Fruit fly (Drosophila melanogaster) whole organism, embryonic: ENCODE results near the gene CG15365.

Source experiments
- CG10654 ChIP-seq: fragments of 200-800 bp; sonication (Bioruptor generic); optimal IDR thresholded peaks from 2 replicates; lab custom pipeline; 2016; ENCODE audit warnings: missing biosample characterization, missing genetic modification characterization
- CG11456 ChIP-seq: fragments of 200-800 bp; sonication (Bioruptor generic); IDR thresholded peaks from 3 replicates; pipeline ENCODE4 v1.3.6; 2022; ENCODE audit warnings: missing biosample characterization, missing genetic modification characterization
- CG11723 ChIP-seq: fragments of 200-800 bp; sonication (Bioruptor generic); optimal IDR thresholded peaks from 2 replicates; lab custom pipeline; 2017; ENCODE audit warnings: missing biosample characterization, mild to moderate bottlenecking, missing genetic modification characterization
- CG12071 ChIP-seq: fragments of 200-800 bp; sonication (Bioruptor generic); optimal IDR thresholded peaks from 3 replicates; lab custom pipeline; 2018; ENCODE audit warnings: missing biosample characterization, mild to moderate bottlenecking, missing genetic modification characterization
- CG1233 ChIP-seq: fragments of 200-800 bp; sonication (Bioruptor generic); optimal IDR thresholded peaks from 4 replicates; lab custom pipeline; 2018; ENCODE audit warnings: missing biosample characterization, mild to moderate bottlenecking, missing genetic modification characterization
- CG15073 ChIP-seq: fragments of 200-800 bp; sonication (Bioruptor generic); optimal IDR thresholded peaks from 2 replicates; lab custom pipeline; 2016; ENCODE audit warnings: missing biosample characterization, missing genetic modification characterization
- CG1647 ChIP-seq: fragments of 200-800 bp; sonication (Bioruptor generic); optimal IDR thresholded peaks from 3 replicates; lab custom pipeline; 2016; ENCODE audit warnings: missing biosample characterization, missing genetic modification characterization
- CG17802 ChIP-seq: fragments of 200-800 bp; sonication (Bioruptor generic); optimal IDR thresholded peaks from 2 replicates; lab custom pipeline; 2018; ENCODE audit warnings: missing biosample characterization, mild to moderate bottlenecking, missing genetic modification characterization, moderate library complexity
- CG18476 ChIP-seq: fragments of 200-800 bp; sonication (Bioruptor generic); optimal IDR thresholded peaks from 2 replicates; lab custom pipeline; 2016; ENCODE audit warnings: missing biosample characterization, mild to moderate bottlenecking, missing genetic modification characterization
- CG2199 ChIP-seq: fragments of 200-800 bp; sonication (Bioruptor generic); IDR thresholded peaks from 3 replicates; pipeline ENCODE4 v1.3.6; 2022; ENCODE audit warnings: missing biosample characterization, missing genetic modification characterization
- CG32532 ChIP-seq: fragments of 200-800 bp; sonication (Bioruptor generic); IDR thresholded peaks from 2 replicates; pipeline ENCODE4 v1.3.6; 2022; ENCODE audit warnings: missing biosample characterization, missing genetic modification characterization
- CG5245 ChIP-seq: fragments of 200-800 bp; sonication (Bioruptor generic); optimal IDR thresholded peaks from 3 replicates; lab custom pipeline; 2016; ENCODE audit warnings: missing biosample characterization, missing genetic modification characterization
- CG6254 ChIP-seq: fragments of 200-800 bp; sonication (Bioruptor generic); optimal IDR thresholded peaks from 3 replicates; lab custom pipeline; 2017; ENCODE audit warnings: mild to moderate bottlenecking, missing biosample characterization, missing genetic modification reagents, missing genetic modification characterization
- CG6683 ChIP-seq: fragments of 200-800 bp; sonication (Bioruptor generic); optimal IDR thresholded peaks from 2 replicates; lab custom pipeline; 2017; ENCODE audit warnings: missing biosample characterization, mild to moderate bottlenecking, missing genetic modification characterization, missing genetic modification reagents
- CG6791 ChIP-seq: fragments of 200-800 bp; sonication (Bioruptor generic); IDR thresholded peaks from 3 replicates; pipeline ENCODE4 v1.3.6; 2022; ENCODE audit warnings: missing biosample characterization, missing genetic modification characterization; ENCODE audit not compliant: partially characterized antibody
- CG7372 ChIP-seq: fragments of 200-800 bp; sonication (Bioruptor generic); IDR thresholded peaks from 2 replicates; pipeline ENCODE4 v1.3.6; 2022; ENCODE audit warnings: missing biosample characterization, missing genetic modification characterization
- CG7839 ChIP-seq: fragments of 200-800 bp; sonication (Bioruptor generic); optimal IDR thresholded peaks from 3 replicates; lab custom pipeline; 2018; ENCODE audit warnings: missing biosample characterization, mild to moderate bottlenecking, missing genetic modification characterization, moderate library complexity
- CG7928 ChIP-seq: fragments of 200-800 bp; sonication (Bioruptor generic); optimal IDR thresholded peaks from 2 replicates; lab custom pipeline; 2017; ENCODE audit warnings: missing biosample characterization, mild to moderate bottlenecking, missing genetic modification characterization
- CG9215 ChIP-seq: fragments of 200-800 bp; sonication (Bioruptor generic); IDR thresholded peaks from 2 replicates; pipeline ENCODE4 v1.3.6; 2022; ENCODE audit warnings: missing biosample characterization, missing genetic modification characterization
- CoRest ChIP-seq: fragments of 200-800 bp; sonication (Bioruptor generic); optimal IDR thresholded peaks from 3 replicates; lab custom pipeline; 2018; ENCODE audit warnings: missing biosample characterization, mild to moderate bottlenecking, missing genetic modification characterization, moderate library complexity
- Doc3 ChIP-seq: fragments of 200-800 bp; sonication (Bioruptor generic); IDR thresholded peaks from 3 replicates; pipeline ENCODE4 v1.3.6; 2022; ENCODE audit warnings: missing biosample characterization, missing genetic modification characterization; ENCODE audit not compliant: partially characterized antibody
- Fer2 ChIP-seq: fragments of 200-800 bp; sonication (Bioruptor generic); optimal IDR thresholded peaks from 2 replicates; lab custom pipeline; 2018; ENCODE audit warnings: missing biosample characterization, mild to moderate bottlenecking, missing genetic modification characterization, moderate library complexity
- Hr78 ChIP-seq, 2 experiments: fragments of 200-800 bp in 1 of 2; fragments of >200 bp in 1 of 2; sonication (Bioruptor generic) in 1 of 2; optimal IDR thresholded peaks; 2 replicates each; lab custom pipeline; 2017 to 2019; ENCODE audit warnings: missing biosample characterization in 2 of 2, missing genetic modification characterization in 2 of 2, mild to moderate bottlenecking in 1 of 2, moderate library complexity in 1 of 2
- MBD-R2 ChIP-seq: fragments of 200-800 bp; sonication (Bioruptor generic); IDR thresholded peaks from 2 replicates; pipeline ENCODE4 v1.3.6; 2022; ENCODE audit warnings: missing biosample characterization, missing genetic modification characterization
- NC2α ChIP-seq: fragments of 200-800 bp; sonication (Bioruptor generic); optimal IDR thresholded peaks from 2 replicates; lab custom pipeline; 2016; ENCODE audit warnings: missing biosample characterization, missing genetic modification characterization
- NfI ChIP-seq: fragments of 200-800 bp; sonication (Bioruptor generic); optimal IDR thresholded peaks from 3 replicates; lab custom pipeline; 2018; ENCODE audit warnings: missing biosample characterization, mild to moderate bottlenecking, missing genetic modification characterization, moderate library complexity
- Oaz ChIP-seq: fragments of 200-800 bp; sonication (Bioruptor generic); IDR thresholded peaks from 2 replicates; pipeline ENCODE4 v1.3.6; 2022; ENCODE audit warnings: missing biosample characterization, missing genetic modification characterization
- Optix ChIP-seq: fragments of 200-800 bp; sonication (Bioruptor generic); IDR thresholded peaks from 3 replicates; pipeline ENCODE4 v1.3.6; 2022; ENCODE audit warnings: missing biosample characterization, missing genetic modification characterization
- PHDP ChIP-seq: fragments of 200-800 bp; sonication (Bioruptor generic); optimal IDR thresholded peaks from 3 replicates; lab custom pipeline; 2018; ENCODE audit warnings: missing biosample characterization, mild to moderate bottlenecking, missing genetic modification characterization, moderate library complexity
- Six4 ChIP-seq: fragments of 200-800 bp; sonication (Bioruptor generic); optimal IDR thresholded peaks from 2 replicates; lab custom pipeline; 2016; ENCODE audit warnings: missing biosample characterization, missing genetic modification characterization
- Trl ChIP-seq, 3 experiments: fragments of >200 bp in 2 of 3; fragments of 200-800 bp in 1 of 3; sonication (Bioruptor generic) in 1 of 3; optimal IDR thresholded peaks; 2 replicates in 1 of 3; 3 replicates in 2 of 3; lab custom pipeline; 2016 to 2017; ENCODE audit warnings: missing biosample characterization in 1 of 3, missing genetic modification characterization in 1 of 3
- YL-1 ChIP-seq: fragments of 200-800 bp; sonication (Bioruptor generic); optimal IDR thresholded peaks from 3 replicates; lab custom pipeline; 2017; ENCODE audit warnings: missing biosample characterization, mild to moderate bottlenecking, missing genetic modification characterization
- ara ChIP-seq: fragments of 200-800 bp; sonication (Bioruptor generic); IDR thresholded peaks from 2 replicates; pipeline ENCODE4 v1.3.6; 2022; ENCODE audit warnings: missing biosample characterization, missing genetic modification characterization
- caup ChIP-seq: fragments of 200-800 bp; sonication (Bioruptor generic); optimal IDR thresholded peaks from 3 replicates; lab custom pipeline; 2017; ENCODE audit warnings: missing biosample characterization, mild to moderate bottlenecking, missing genetic modification characterization, moderate library complexity; ENCODE audit not compliant: severe bottlenecking
- corto ChIP-seq: fragments of 200-800 bp; sonication (Bioruptor generic); optimal IDR thresholded peaks from 2 replicates; lab custom pipeline; 2016; ENCODE audit warnings: missing biosample characterization, mild to moderate bottlenecking, missing genetic modification characterization, moderate library complexity
- crol ChIP-seq: fragments of 200-800 bp; sonication (Bioruptor generic); IDR thresholded peaks from 2 replicates; pipeline ENCODE4 v1.3.6; 2022; ENCODE audit warnings: missing biosample characterization, missing genetic modification characterization
- gsb ChIP-seq: fragments of 200-800 bp; sonication (Bioruptor generic); IDR thresholded peaks from 2 replicates; pipeline ENCODE4 v1.3.6; 2022; ENCODE audit warnings: missing biosample characterization, missing genetic modification characterization
- mld ChIP-seq: fragments of 200-800 bp; sonication (Bioruptor generic); IDR thresholded peaks from 3 replicates; pipeline ENCODE4 v1.3.6; 2022; ENCODE audit warnings: missing biosample characterization, missing genetic modification characterization; ENCODE audit not compliant: partially characterized antibody
- nom ChIP-seq: fragments of 200-800 bp; sonication (Bioruptor generic); optimal IDR thresholded peaks from 2 replicates; lab custom pipeline; 2017; ENCODE audit warnings: missing biosample characterization, missing genetic modification characterization, mild to moderate bottlenecking, moderate library complexity, missing genetic modification reagents
- oc ChIP-seq: fragments of 200-800 bp; sonication (Bioruptor generic); optimal IDR thresholded peaks from 2 replicates; lab custom pipeline; 2018; ENCODE audit warnings: missing biosample characterization, mild to moderate bottlenecking, missing genetic modification characterization, moderate library complexity
- pan ChIP-seq, 4 experiments: fragments of >200 bp in 3 of 4; fragments of 200-800 bp in 1 of 4; sonication (Bioruptor generic) in 1 of 4; optimal IDR thresholded peaks in 3 of 4; IDR thresholded peaks in 1 of 4; 2 replicates each; pipeline versions ENCODE4 v1.3.6 to Lab custom; 2017 to 2022; ENCODE audit warnings: missing biosample characterization in 2 of 4, missing genetic modification characterization in 2 of 4, mixed read lengths in 1 of 4
- pb ChIP-seq: fragments of 200-800 bp; sonication (Bioruptor generic); optimal IDR thresholded peaks from 3 replicates; lab custom pipeline; 2016; ENCODE audit warnings: missing biosample characterization, missing genetic modification characterization
- ranshi ChIP-seq: fragments of 200-800 bp; sonication (Bioruptor generic); IDR thresholded peaks from 2 replicates; pipeline ENCODE4 v1.3.6; 2022; ENCODE audit warnings: missing biosample characterization, missing genetic modification characterization
- slp2 ChIP-seq: fragments of 200-800 bp; sonication (Bioruptor generic); optimal IDR thresholded peaks from 2 replicates; lab custom pipeline; 2016; ENCODE audit warnings: missing biosample characterization, missing genetic modification characterization
- tio ChIP-seq: fragments of 200-800 bp; sonication (Bioruptor generic); optimal IDR thresholded peaks from 2 replicates; lab custom pipeline; 2017; ENCODE audit warnings: missing biosample characterization, missing genetic modification characterization, inconsistent platforms
- tx ChIP-seq: fragments of 200-800 bp; sonication (Bioruptor generic); optimal IDR thresholded peaks from 2 replicates; lab custom pipeline; 2016; ENCODE audit warnings: missing biosample characterization, missing genetic modification characterization
- vnd ChIP-seq: fragments of 200-800 bp; sonication (Bioruptor generic); IDR thresholded peaks from 3 replicates; pipeline ENCODE4 v1.3.6; 2022; ENCODE audit warnings: missing biosample characterization, missing genetic modification characterization; ENCODE audit not compliant: partially characterized antibody
- wdn ChIP-seq: fragments of 200-800 bp; sonication (Bioruptor generic); IDR thresholded peaks from 2 replicates; pipeline ENCODE4 v1.3.6; 2022; ENCODE audit warnings: missing biosample characterization, missing genetic modification characterization
- zfh2 ChIP-seq: fragments of 200-800 bp; sonication (Bioruptor generic); optimal IDR thresholded peaks from 2 replicates; lab custom pipeline; 2016; ENCODE audit warnings: missing biosample characterization, missing genetic modification characterization

Gene CG15365

dm6 chrX:9060078-9060477 is 7.7 kb downstream of the CG15365 start (continued):
- peak; percentile 57 for TF ChIP-seq caup (GFP tag; lab: Kevin White, UChicago)
- TF ChIP-seq Optix (GFP tag; lab: Robert Waterston, UW) = 0 out of 3 replicates have a peak, but pooled peaks have one; percentile 36
- TF ChIP-seq crol (GFP tag; lab: Robert Waterston, UW) = no peak
- TF ChIP-seq slp2 = no peak
- peak; percentile 84 for TF ChIP-seq oc
- TF ChIP-seq CG7928 (GFP tag; lab: Kevin White, UChicago) = no peak
- peak; percentile 34; the same call in 1 of the 2 replicates for TF ChIP-seq ara (GFP tag; lab: Robert Waterston, UW)
- peak; percentile 43 for TF ChIP-seq CG1647 (GFP tag; lab: Kevin White, UChicago)
- TF ChIP-seq corto (GFP tag; lab: Kevin White, UChicago) = peak; percentile 50
- no peak for TF ChIP-seq Trl (optimal IDR thresholded peaks at IDR 0.05; lab: Kevin White, UChicago)
- peak; percentile 36 for TF ChIP-seq Trl (GFP tag; optimal IDR thresholded peaks at IDR 0.05; lab: Kevin White, UChicago)
- TF ChIP-seq mld = no peak
- no peak for TF ChIP-seq pan (optimal IDR thresholded peaks at IDR 0.05; lab: Kevin White, UChicago)
- peak in 1 of 2 experiments; percentile 75 for TF ChIP-seq pan (GFP tag; optimal IDR thresholded peaks at IDR 0.05 in 1 of 2, IDR thresholded peaks at IDR 0.05 in 1 of 2)
- no peak for TF ChIP-seq YL-1 (GFP tag; lab: Kevin White, UChicago)
- peak; percentile 49; the same call in 1 of the 2 replicates for TF ChIP-seq CG32532 (GFP tag; lab: Robert Waterston, UW)
- peak; percentile 36 for TF ChIP-seq tio (GFP tag; lab: Kevin White, UChicago)
- TF ChIP-seq CG6254 (GFP tag; lab: Kevin White, UChicago) = peak; percentile 53
- TF ChIP-seq nom (GFP tag; lab: Kevin White, UChicago) = peak; percentile 58
- no peak for TF ChIP-seq CG2199 (GFP tag; lab: Robert Waterston, UW)
- peak; percentile 58 for TF ChIP-seq CG10654 (GFP tag; lab: Kevin White, UChicago)
- TF ChIP-seq CG15073 (GFP tag; lab: Kevin White, UChicago) = no peak
- TF ChIP-seq Hr78 (GFP tag; optimal IDR thresholded peaks at IDR 0.05; lab: Kevin White, UChicago) = peak in 1 of 2 experiments; percentile 22
- peak; percentile 64 for TF ChIP-seq gsb
- TF ChIP-seq CG6791 (GFP tag; lab: Robert Waterston, UW) = no peak
- TF ChIP-seq CG18476 (GFP tag; lab: Kevin White, UChicago) = peak; percentile 61
- TF ChIP-seq CG1233 (GFP tag; lab: Kevin White, UChicago) = no peak
- peak; percentile 86 for TF ChIP-seq PHDP (tag; lab: Kevin White, UChicago)
- TF ChIP-seq MBD-R2 = peak; percentile 25; the same call in 1 of the 2 replicates
- peak; percentile 75 for TF ChIP-seq CG12071 (GFP tag; lab: Kevin White, UChicago)
- TF ChIP-seq CG6683 (GFP tag; lab: Kevin White, UChicago) = no peak
- no peak for TF ChIP-seq CG11456 (GFP tag; lab: Robert Waterston, UW)
- TF ChIP-seq CoRest (tag; lab: Kevin White, UChicago) = peak; percentile 82
- peak; percentile 10 for TF ChIP-seq NC2α
- no peak for TF ChIP-seq vnd (GFP tag; lab: Robert Waterston, UW)
- peak; percentile 42 for TF ChIP-seq CG11723 (GFP tag; lab: Kevin White, UChicago)
- TF ChIP-seq CG17802 (tag; lab: Kevin White, UChicago) = peak; percentile 46
- TF ChIP-seq ranshi (GFP tag; lab: Robert Waterston, UW) = peak; percentile 80
- peak; percentile 75 for TF ChIP-seq CG7839 (tag; lab: Kevin White, UChicago)
- no peak for TF ChIP-seq tx (GFP tag; lab: Kevin White, UChicago)
- TF ChIP-seq CG5245 (GFP tag; lab: Kevin White, UChicago) = peak; percentile 33
- TF ChIP-seq pb = no peak
- TF ChIP-seq Fer2 (tag; lab: Kevin White, UChicago) = peak; percentile 13
- TF ChIP-seq CG9215 (GFP tag; lab: Robert Waterston, UW) = no peak
- peak; percentile 64; the same call in 1 of the 2 replicates for TF ChIP-seq Oaz (GFP tag; lab: Robert Waterston, UW)
- TF ChIP-seq Six4 = peak; percentile 58
- peak; percentile 64 for TF ChIP-seq NfI (GFP tag; lab: Kevin White, UChicago)
- peak; percentile 46; the same call in 1 of the 2 replicates for TF ChIP-seq wdn (GFP tag; lab: Robert Waterston, UW)
- TF ChIP-seq CG7372 (GFP tag; lab: Robert Waterston, UW) = peak; percentile 33; the same call in 1 of the 2 replicates
- TF ChIP-seq Doc3 = no peak
- peak; percentile 27 for TF ChIP-seq zfh2 (GFP tag; lab: Kevin White, UChicago)
